Worm (Caenorhabditis elegans): Measurements from ENCODE around the gene C33D9.8.

The C33D9.8 gene

ce11 chrIV:8817639-8818038 lies 31.1 kb upstream of the C33D9.8 start, which contains the start of gene T28C6.10:
Gene T28C6.10 (plus strand): TSS chrIV:8817939.
- TF ChIP-seq lir-3 (tag; optimal IDR thresholded peaks at IDR 0.05) (no peak), vab-7 (GFP tag; IDR thresholded peaks at IDR 0.05) (no peak), saeg-2 (GFP tag; IDR thresholded peaks at IDR 0.05) (no peak), lsy-2 (tag; optimal IDR thresholded peaks at IDR 0.05) (no peak), Y48G9A.11 (GFP tag; IDR thresholded peaks at IDR 0.05) (no peak), nhr-76 (tag; optimal IDR thresholded peaks at IDR 0.05) (no peak), jun-1 (tag; optimal IDR thresholded peaks at IDR 0.05) (no peak), nhr-42 (GFP tag; IDR thresholded peaks at IDR 0.05) (no peak), nhr-28 (tag; optimal IDR thresholded peaks at IDR 0.05) (no peak), cey-2 (tag; optimal IDR thresholded peaks at IDR 0.05; ENCODE audit: borderline replicate concordance, insufficient read depth) (no peak), ZK337.2 (GFP tag; IDR thresholded peaks at IDR 0.05) (no peak), hmg-1.1 (GFP tag; IDR thresholded peaks at IDR 0.05) (no peak), F49E8.2 (tag; optimal IDR thresholded peaks at IDR 0.05; ENCODE audit: borderline replicate concordance) (no peak)

ce11 chrIV:8816617-8817016 lies 30.1 kb upstream of the C33D9.8 start:
- no peak for TF ChIP-seq aha-1 (tag)
- TF ChIP-seq dmd-8 (GFP tag; IDR thresholded peaks at IDR 0.05) = 0 out of 2 replicates have a peak, but pooled peaks have one; percentile 7
- no peak for TF ChIP-seq dmd-9 (GFP tag; IDR thresholded peaks at IDR 0.05)
- no peak for TF ChIP-seq attf-4 (tag; optimal IDR thresholded peaks at IDR 0.05)
- TF ChIP-seq set-16 (GFP tag; IDR thresholded peaks at IDR 0.05) = peak; percentile 93; the same call in 1 of the 2 replicates

- TF ChIP-seq lir-3 (tag; optimal IDR thresholded peaks at IDR 0.05) (no peak), lim-7 (GFP tag; IDR thresholded peaks at IDR 0.05) (no peak), mdl-1 (tag; optimal IDR thresholded peaks at IDR 0.05) (no peak), arid-1 (GFP tag; conservative IDR thresholded peaks at IDR 0.05) (no peak), unc-39 (tag; optimal IDR thresholded peaks at IDR 0.05) (no peak), spr-1 (tag; optimal IDR thresholded peaks at IDR 0.05) (no peak), dpl-1 (GFP tag; optimal IDR thresholded peaks at IDR 0.05) (no peak), zag-1 (tag; optimal IDR thresholded peaks at IDR 0.05) (no peak), F10B5.3 (tag; optimal IDR thresholded peaks at IDR 0.05) (no peak), daf-12 (tag; optimal IDR thresholded peaks at IDR 0.05) (no peak), nhr-77 (tag; optimal IDR thresholded peaks at IDR 0.05) (no peak), lin-39 (tag; optimal IDR thresholded peaks at IDR 0.05) (no peak), D1046.2 (GFP tag; IDR thresholded peaks at IDR 0.05) (no peak), lin-29 (GFP tag; IDR thresholded peaks at IDR 0.05) (no peak), ztf-7 (tag; optimal IDR thresholded peaks at IDR 0.05) (no peak), ceh-44 (GFP tag; IDR thresholded peaks at IDR 0.05) (no peak), attf-4 (tag; optimal IDR thresholded peaks at IDR 0.05) (no peak)
These were observed 29.5 kb upstream of the C33D9.8 start, which contains the start of gene grsp-2 for ce11 chrIV:8816029-8816428. Gene grsp-2 (plus strand): TSS chrIV:8816329.

- peak; percentile 0 for TF ChIP-seq hlh-30 (tag; optimal IDR thresholded peaks at IDR 0.05; ENCODE audit: insufficient read depth)
- no peak for TF ChIP-seq zfp-2 (tag; optimal IDR thresholded peaks at IDR 0.05)
- no peak for TF ChIP-seq mes-2 (tag; optimal IDR thresholded peaks at IDR 0.05; ENCODE audit: poor library complexity, severe bottlenecking)
- TF ChIP-seq T20F7.1 (GFP tag; optimal IDR thresholded peaks at IDR 0.05) = no peak
- TF ChIP-seq nhr-76 (tag; optimal IDR thresholded peaks at IDR 0.05) = no peak
- no peak for TF ChIP-seq nhr-237 (tag; optimal IDR thresholded peaks at IDR 0.05)
- no peak for TF ChIP-seq attf-4 (tag; optimal IDR thresholded peaks at IDR 0.05)
- TF ChIP-seq madf-5 (GFP tag; IDR thresholded peaks at IDR 0.05) = no peak
- no peak for TF ChIP-seq ceh-62 (tag; optimal IDR thresholded peaks at IDR 0.05)
- TF ChIP-seq zfp-3 (GFP tag; conservative IDR thresholded peaks at IDR 0.05) = no peak
- TF ChIP-seq D1046.2 (GFP tag; IDR thresholded peaks at IDR 0.05) = no peak
- no peak for TF ChIP-seq rbr-2 (tag; optimal IDR thresholded peaks at IDR 0.05)
- TF ChIP-seq snpc-1.2 (GFP tag; IDR thresholded peaks at IDR 0.05) = no peak
- no peak for TF ChIP-seq nhr-42 (GFP tag; IDR thresholded peaks at IDR 0.05)
- peak; percentile 75 for TF ChIP-seq nhr-28 (tag; optimal IDR thresholded peaks at IDR 0.05)
- no peak for TF ChIP-seq ceh-44 (GFP tag; IDR thresholded peaks at IDR 0.05)
These were observed 28.6 kb upstream of the C33D9.8 start for ce11 chrIV:8815162-8815561.
